Fruit fly (Drosophila melanogaster): ENCODE results near the gene alpha-Man-Ia.

DNA sequence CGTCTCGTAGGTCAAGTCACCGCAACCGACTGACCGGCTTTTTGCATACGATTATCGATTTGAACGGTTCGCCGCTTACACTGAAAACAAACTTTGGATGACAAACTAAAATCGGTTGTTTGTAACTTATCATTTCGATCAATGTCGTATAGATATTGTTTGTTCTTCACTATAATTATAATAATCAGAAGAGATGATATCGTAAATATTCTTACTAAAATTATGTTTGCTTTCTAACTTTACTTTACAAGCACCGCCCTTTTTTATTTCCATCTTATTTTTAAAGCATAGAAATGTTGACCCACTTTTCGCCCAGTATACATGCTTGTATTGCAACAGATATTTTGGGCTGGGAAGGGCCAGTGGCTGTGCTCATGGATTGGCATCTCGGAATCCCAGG, 92.7 kb downstream of the alpha-Man-Ia start, which contains the start of gene CG2961:
- TF ChIP-seq CG8478 (optimal IDR thresholded peaks at IDR 0.05), result no peak
- no peak for TF ChIP-seq CTCF (optimal IDR thresholded peaks at IDR 0.05)
